Worm (Caenorhabditis elegans) whole organism, young adult: ENCODE measurements around the gene F53H2.3.
A peak's percentile ranks its signal among the peaks of the same experiment; 100 is the strongest.

Experiments
- F10E7.11 ChIP-seq: sonication (generic microtip); optimal IDR thresholded peaks from 2 replicates; lab custom pipeline; 2017; ENCODE audit warnings: mild to moderate bottlenecking, missing genetic modification characterization, moderate library complexity, missing compliant biosample characterization
- F55B11.4 ChIP-seq: sonication (generic microtip); optimal IDR thresholded peaks from 2 replicates; lab custom pipeline; 2016; ENCODE audit warnings: missing compliant biosample characterization, missing genetic modification characterization, borderline replicate concordance; ENCODE audit not compliant: insufficient read depth
- F57A8.1 ChIP-seq: fragments of 200-800 bp; sonication (Bioruptor generic); optimal IDR thresholded peaks from 2 replicates; lab custom pipeline; 2018; ENCODE audit warnings: mild to moderate bottlenecking, missing genetic modification characterization, moderate library complexity, missing compliant biosample characterization
- K12H6.12 ChIP-seq: fragments of 200-800 bp; sonication (Bioruptor generic); optimal IDR thresholded peaks from 2 replicates; lab custom pipeline; 2018; ENCODE audit warnings: mild to moderate bottlenecking, missing genetic modification characterization, missing compliant biosample characterization
- T26A5.8 ChIP-seq: sonication (generic microtip); optimal IDR thresholded peaks from 2 replicates; lab custom pipeline; 2016; ENCODE audit warnings: missing genetic modification characterization, missing compliant biosample characterization
- Y53F4B.3 ChIP-seq: fragments of 200-800 bp; sonication (Bioruptor generic); IDR thresholded peaks from 2 replicates; pipeline ENCODE4 v1.3.6; 2022; ENCODE audit warnings: missing genetic modification reagents, missing genetic modification characterization, missing compliant biosample characterization
- aptf-3 ChIP-seq: fragments of 200-800 bp; sonication (Bioruptor generic); IDR thresholded peaks from 2 replicates; pipeline ENCODE4 v1.3.6; 2022; ENCODE audit warnings: missing genetic modification characterization, missing compliant biosample characterization
- atf-7 ChIP-seq: sonication (generic microtip); optimal IDR thresholded peaks from 2 replicates; lab custom pipeline; 2017; ENCODE audit warnings: mild to moderate bottlenecking, missing genetic modification characterization, missing compliant biosample characterization
- ccch-3 ChIP-seq: fragments of 200-800 bp; sonication (Bioruptor generic); optimal IDR thresholded peaks from 2 replicates; lab custom pipeline; 2018; ENCODE audit warnings: mild to moderate bottlenecking, missing genetic modification characterization, missing compliant biosample characterization
- cebp-2 ChIP-seq: fragments of 200-800 bp; sonication (Bioruptor generic); IDR thresholded peaks from 2 replicates; pipeline ENCODE4 v1.3.6; 2022; ENCODE audit warnings: missing genetic modification characterization, missing compliant biosample characterization
- dox-1 ChIP-seq: fragments of 200-800 bp; sonication (Bioruptor generic); IDR thresholded peaks from 2 replicates; pipeline ENCODE4 v1.3.6; 2022; ENCODE audit warnings: missing genetic modification reagents, missing genetic modification characterization, missing compliant biosample characterization
- egl-44 ChIP-seq: fragments of 200-800 bp; sonication (Bioruptor generic); IDR thresholded peaks from 2 replicates; pipeline ENCODE4 v1.3.6; 2022; ENCODE audit warnings: missing genetic modification reagents, missing genetic modification characterization, missing compliant biosample characterization
- egrh-3 ChIP-seq: fragments of 200-800 bp; sonication (Bioruptor generic); IDR thresholded peaks from 2 replicates; pipeline ENCODE4 v1.3.6; 2022; ENCODE audit warnings: missing genetic modification reagents, missing genetic modification characterization, missing compliant biosample characterization
- him-1 ChIP-seq: sonication (generic microtip); optimal IDR thresholded peaks from 2 replicates; lab custom pipeline; 2016; ENCODE audit warnings: missing genotype, missing genetic modification reagents, missing genetic modification characterization, missing compliant biosample characterization
- hmg-1.2 ChIP-seq: fragments of 200-800 bp; sonication (Bioruptor generic); IDR thresholded peaks from 2 replicates; pipeline ENCODE4 v1.3.6; 2022; ENCODE audit warnings: missing genetic modification reagents, missing genetic modification characterization, missing compliant biosample characterization
- hrde-1 ChIP-seq: sonication (generic microtip); optimal IDR thresholded peaks from 2 replicates; lab custom pipeline; 2016; ENCODE audit warnings: missing genetic modification characterization, mild to moderate bottlenecking, missing compliant biosample characterization, moderate library complexity, missing genotype, missing genetic modification reagents, borderline replicate concordance
- lag-1 ChIP-seq: fragments of 200-800 bp; sonication (Bioruptor generic); IDR thresholded peaks from 2 replicates; pipeline ENCODE4 v1.3.6; 2022; ENCODE audit warnings: missing genetic modification reagents, missing genetic modification characterization, missing compliant biosample characterization
- let-607 ChIP-seq, 2 experiments: fragments of 200-800 bp in 1 of 2; sonication (Bioruptor generic) in 1 of 2; sonication (generic microtip) in 1 of 2; optimal IDR thresholded peaks; 2 replicates each; lab custom pipeline; 2016 to 2018; ENCODE audit warnings: mild to moderate bottlenecking in 2 of 2, missing compliant biosample characterization in 2 of 2, missing genetic modification characterization in 2 of 2, moderate library complexity in 2 of 2, missing genotype in 1 of 2
- lin-35 ChIP-seq, 3 experiments: fragments of 150-350 bp in 2 of 3; sonication (generic microtip) in 1 of 3; optimal IDR thresholded peaks; 2 replicates each; lab custom pipeline; 2014 to 2018; ENCODE audit warnings: missing biosample characterization in 3 of 3, missing genetic modification characterization in 3 of 3, missing genetic modification reagents in 3 of 3
- lin-40 ChIP-seq: sonication (generic microtip); optimal IDR thresholded peaks from 2 replicates; lab custom pipeline; 2016; ENCODE audit warnings: missing genetic modification characterization, mild to moderate bottlenecking, missing compliant biosample characterization, missing genotype, missing genetic modification reagents
- mel-28 ChIP-seq: sonication (generic microtip); optimal IDR thresholded peaks from 2 replicates; lab custom pipeline; 2016; ENCODE audit warnings: borderline replicate concordance, mild to moderate bottlenecking, missing genetic modification characterization, missing compliant biosample characterization
- nfya-1 ChIP-seq: sonication (generic microtip); optimal IDR thresholded peaks from 2 replicates; lab custom pipeline; 2017; ENCODE audit warnings: antibody characterized with exemption, missing compliant biosample characterization, missing genetic modification characterization, borderline replicate concordance; ENCODE audit not compliant: insufficient read depth
- nfyb-1 ChIP-seq: fragments of 200-800 bp; sonication (Bioruptor generic); IDR thresholded peaks from 2 replicates; pipeline ENCODE4 v1.3.6; 2022; ENCODE audit warnings: missing genetic modification reagents, missing genetic modification characterization, missing compliant biosample characterization
- nhr-27 ChIP-seq: fragments of 200-800 bp; sonication (Bioruptor generic); optimal IDR thresholded peaks from 2 replicates; lab custom pipeline; 2018; ENCODE audit warnings: mild to moderate bottlenecking, missing genetic modification characterization, moderate library complexity, missing compliant biosample characterization
- nhr-90 ChIP-seq: sonication (generic microtip); optimal IDR thresholded peaks from 2 replicates; lab custom pipeline; 2016; ENCODE audit warnings: missing genotype, mild to moderate bottlenecking, missing genetic modification characterization, missing compliant biosample characterization
- sea-2 ChIP-seq: fragments of 200-800 bp; sonication (Bioruptor generic); IDR thresholded peaks from 2 replicates; pipeline ENCODE4 v1.3.6; 2022; ENCODE audit warnings: missing genetic modification characterization, missing compliant biosample characterization
- snpc-1.1 ChIP-seq: sonication (generic microtip); optimal IDR thresholded peaks from 2 replicates; lab custom pipeline; 2017; ENCODE audit warnings: missing genetic modification characterization, mild to moderate bottlenecking, missing compliant biosample characterization, antibody characterized with exemption, moderate library complexity, missing genotype, missing genetic modification reagents; ENCODE audit not compliant: insufficient read depth
- snpc-3.4 ChIP-seq: sonication (generic microtip); optimal IDR thresholded peaks from 2 replicates; lab custom pipeline; 2017; ENCODE audit warnings: missing genetic modification characterization, mild to moderate bottlenecking, missing compliant biosample characterization, antibody characterized with exemption, moderate library complexity, missing genotype, missing genetic modification reagents
- unc-130 ChIP-seq: sonication (generic microtip); optimal IDR thresholded peaks from 2 replicates; lab custom pipeline; 2016; ENCODE audit warnings: missing genetic modification reagents, missing genetic modification characterization, missing compliant biosample characterization
- zim-3 ChIP-seq: sonication (generic microtip); optimal IDR thresholded peaks from 2 replicates; lab custom pipeline; 2017; ENCODE audit warnings: mild to moderate bottlenecking, missing genetic modification characterization, moderate library complexity, missing compliant biosample characterization
- ztf-18 ChIP-seq: sonication (generic microtip); optimal IDR thresholded peaks from 2 replicates; lab custom pipeline; 2016; ENCODE audit warnings: missing genotype, mild to moderate bottlenecking, missing genetic modification characterization, missing compliant biosample characterization
- ztf-3 ChIP-seq: fragments of 200-800 bp; sonication (Bioruptor generic); optimal IDR thresholded peaks from 2 replicates; lab custom pipeline; 2018; ENCODE audit warnings: mild to moderate bottlenecking, missing genetic modification characterization, missing compliant biosample characterization
- ztf-6 ChIP-seq: fragments of 200-800 bp; sonication (Bioruptor generic); IDR thresholded peaks from 2 replicates; pipeline ENCODE4 v1.3.6; 2022; ENCODE audit warnings: missing genetic modification reagents, missing genetic modification characterization, missing compliant biosample characterization

F53H2.3 gene

DNA sequence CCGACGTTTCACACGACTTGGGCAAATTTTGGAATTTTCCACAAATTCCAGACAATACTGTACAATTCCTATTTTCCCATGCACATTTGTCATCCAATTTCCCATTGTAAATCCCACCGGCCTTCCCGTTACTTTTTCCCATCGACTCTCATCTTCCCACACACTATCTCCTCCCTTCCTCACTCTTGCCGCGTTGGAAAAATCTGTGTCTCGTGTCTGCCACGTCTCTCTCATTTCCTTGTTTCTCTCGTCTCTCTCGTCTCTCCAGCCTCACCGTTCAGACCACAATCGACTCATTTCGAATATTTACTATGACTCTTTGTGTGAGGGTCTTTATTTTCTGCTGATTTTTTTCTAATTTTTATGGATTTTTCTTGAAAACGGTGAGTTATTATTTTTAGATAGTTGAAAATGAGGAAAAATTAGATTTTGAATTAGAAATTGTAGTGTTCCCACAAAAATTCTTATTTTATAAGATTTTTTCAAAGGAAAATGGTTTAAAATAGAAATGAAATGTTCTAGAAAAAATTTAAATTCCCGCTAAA, 28.4 kb downstream of the F53H2.3 start, which contains the start of gene K02E2.11:
Gene K02E2.11, plus strand, starts transcription at position 251 of the 545 bp plus-strand sequence.
- TF ChIP-seq K12H6.12 (tag; lab: Kevin White, UChicago) (peak; percentile 40), hmg-1.2 (GFP tag; lab: Robert Waterston, UW) (peak; percentile 87; the same call in 1 of the 2 replicates), nfyb-1 (no peak), lin-40 (peak; percentile 19), let-607 (tag; optimal IDR thresholded peaks at IDR 0.05; lab: Kevin White, UChicago) (peak in 1 of 2 experiments; percentile 63), F57A8.1 (GFP tag; lab: Kevin White, UChicago) (no peak)
- TF ChIP-seq, all 124 proteins: peak for 4

- TF ChIP-seq egl-44 (GFP tag; lab: Robert Waterston, UW), result no peak
- no peak for TF ChIP-seq snpc-1.1
- no peak for TF ChIP-seq nfya-1 (tag; lab: Kevin White, UChicago)
These were observed 31.2 kb downstream of the F53H2.3 start, which contains the start of gene K02E2.6 for ce11 chrV:20380320-20380719. Gene K02E2.6, plus strand, starts transcription at chrV:20380561.

ce11 chrV:20376070-20376469, 35.5 kb downstream of the F53H2.3 start:
- no peak for TF ChIP-seq egrh-3
- no peak for TF ChIP-seq aptf-3 (GFP tag; lab: Robert Waterston, UW)
- no peak for TF ChIP-seq nhr-27 (tag; lab: Kevin White, UChicago)
- no peak for TF ChIP-seq ztf-3 (GFP tag; lab: Kevin White, UChicago)
- no peak for TF ChIP-seq lin-35 (GFP tag; optimal IDR thresholded peaks at IDR 0.05; lab: Kevin White, UChicago)
- no peak for TF ChIP-seq cebp-2 (GFP tag; lab: Robert Waterston, UW)
- no peak for TF ChIP-seq F55B11.4
- TF ChIP-seq egl-44 (GFP tag; lab: Robert Waterston, UW), result no peak
- no peak for TF ChIP-seq ccch-3 (GFP tag; lab: Kevin White, UChicago)
- TF ChIP-seq nhr-90 (tag; lab: Kevin White, UChicago), result no peak
- no peak for TF ChIP-seq hrde-1 (tag; lab: Kevin White, UChicago)
- TF ChIP-seq sea-2 (GFP tag; lab: Robert Waterston, UW), result no peak
- no peak for TF ChIP-seq zim-3 (tag; lab: Kevin White, UChicago)
- no peak for TF ChIP-seq F10E7.11 (tag; lab: Kevin White, UChicago)

DNA sequence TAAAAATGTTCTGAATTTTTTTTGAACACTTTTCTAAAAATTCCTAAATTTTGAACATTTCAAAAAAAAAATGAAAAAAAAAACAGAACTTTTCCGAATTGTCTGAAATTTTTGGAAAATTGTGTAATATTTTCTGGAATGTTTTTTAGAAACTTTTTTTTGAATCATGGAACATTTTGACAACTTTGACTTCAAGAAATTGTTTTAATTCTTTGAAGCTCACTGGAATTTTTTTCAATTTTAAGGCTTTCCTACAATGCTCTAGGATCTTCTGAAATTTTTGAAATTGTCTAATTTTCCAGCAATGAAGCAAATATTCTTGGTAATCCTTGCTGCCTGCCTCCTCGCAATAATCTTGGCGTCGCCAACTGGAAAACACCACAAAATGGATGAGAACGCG, 36.3 kb downstream of the F53H2.3 start, which contains the start of gene ins-35:
Gene ins-35, plus strand, starts transcription at position 301 of the 400 bp plus-strand sequence.
- no peak for TF ChIP-seq T26A5.8 (tag; lab: Kevin White, UChicago)
- TF ChIP-seq mel-28, result no peak
- no peak for TF ChIP-seq Y53F4B.3
- no peak for TF ChIP-seq unc-130 (GFP tag; lab: Kevin White, UChicago)
- no peak for TF ChIP-seq snpc-3.4 (tag; lab: Kevin White, UChicago)
- no peak for TF ChIP-seq ztf-6 (GFP tag; lab: Robert Waterston, UW)
- TF ChIP-seq him-1 (tag; lab: Kevin White, UChicago), result no peak
- no peak for TF ChIP-seq dox-1 (GFP tag; lab: Robert Waterston, UW)
- no peak for TF ChIP-seq ccch-3 (GFP tag; lab: Kevin White, UChicago)
- TF ChIP-seq atf-7 (tag; lab: Kevin White, UChicago), result no peak
- TF ChIP-seq lag-1 (GFP tag; lab: Robert Waterston, UW), result no peak
- no peak for TF ChIP-seq ztf-18 (tag; lab: Kevin White, UChicago)
